Worm (Caenorhabditis elegans) whole organism, young adult: ENCODE data around the gene K04A8.20.

Experiments
- Y79H2A.3 ChIP-seq: fragments of 200-800 bp; sonication (Bioruptor generic); conservative IDR thresholded peaks from 2 replicates; pipeline ENCODE4 v1.3.6; 2022; ENCODE audit warnings: missing genetic modification reagents, missing genetic modification characterization, missing compliant biosample characterization
- Y95B8A.8 ChIP-seq: fragments of 200-800 bp; sonication (Bioruptor generic); IDR thresholded peaks from 2 replicates; pipeline ENCODE4 v1.3.6; 2022; ENCODE audit warnings: missing genetic modification reagents, missing genetic modification characterization, missing compliant biosample characterization
- egrh-3 ChIP-seq: fragments of 200-800 bp; sonication (Bioruptor generic); IDR thresholded peaks from 2 replicates; pipeline ENCODE4 v1.3.6; 2022; ENCODE audit warnings: missing genetic modification reagents, missing genetic modification characterization, missing compliant biosample characterization
- him-1 ChIP-seq: sonication (generic microtip); optimal IDR thresholded peaks from 2 replicates; lab custom pipeline; 2016; ENCODE audit warnings: missing genotype, missing genetic modification reagents, missing genetic modification characterization, missing compliant biosample characterization
- pbrm-1 ChIP-seq: fragments of 200-800 bp; sonication (Bioruptor generic); IDR thresholded peaks from 2 replicates; pipeline ENCODE4 v1.3.6; 2022; ENCODE audit warnings: missing genetic modification reagents, missing genetic modification characterization, missing compliant biosample characterization
- pha-4 ChIP-seq: fragments of 150-350 bp; sonication (generic microtip); optimal IDR thresholded peaks from 2 replicates; lab custom pipeline; 2014; ENCODE audit warnings: missing biosample characterization, missing genetic modification reagents, missing genetic modification characterization
- zfh-2 ChIP-seq: fragments of 200-800 bp; sonication (Bioruptor generic); conservative IDR thresholded peaks from 2 replicates; pipeline ENCODE4 v1.3.6; 2022; ENCODE audit warnings: missing genetic modification reagents, missing genetic modification characterization, missing compliant biosample characterization

- TF ChIP-seq pbrm-1 (GFP tag; lab: Robert Waterston, UW) (no peak), Y79H2A.3 (GFP tag; lab: Robert Waterston, UW) (no peak), egrh-3 (GFP tag; lab: Robert Waterston, UW) (no peak), him-1 (tag; lab: Kevin White, UChicago) (no peak), Y95B8A.8 (no peak), pha-4 (tag; lab: Kevin White, UChicago) (no peak), zfh-2 (GFP tag; lab: Robert Waterston, UW) (no peak)
These were observed 2.6 kb upstream of the K04A8.20 start, which contains the start of gene dre-1 for ce11 chrV:6546450-6547171.
